Worm (Caenorhabditis elegans) whole organism, young adult: ENCODE results near the gene M02F4.2.

ENCODE experiments used
- F52B5.7 ChIP-seq: sonication (generic microtip); optimal IDR thresholded peaks from 2 replicates; lab custom pipeline; 2016; ENCODE audit warnings: mild to moderate bottlenecking, missing genetic modification characterization, missing compliant biosample characterization
- ceh-58 ChIP-seq: fragments of 200-800 bp; sonication (Bioruptor generic); IDR thresholded peaks from 2 replicates; pipeline ENCODE4 v1.3.6; 2022; ENCODE audit warnings: missing genetic modification characterization, missing compliant biosample characterization
- ceh-91 ChIP-seq: fragments of 200-800 bp; sonication (Bioruptor generic); IDR thresholded peaks from 2 replicates; pipeline ENCODE4 v1.3.6; 2022; ENCODE audit warnings: missing genetic modification reagents, missing genetic modification characterization, missing compliant biosample characterization
- efl-1 ChIP-seq: fragments of 150-350 bp; optimal IDR thresholded peaks from 2 replicates; lab custom pipeline; 2014; ENCODE audit warnings: missing biosample characterization, missing genetic modification reagents, missing genetic modification characterization
- egl-44 ChIP-seq: fragments of 200-800 bp; sonication (Bioruptor generic); IDR thresholded peaks from 2 replicates; pipeline ENCODE4 v1.3.6; 2022; ENCODE audit warnings: missing genetic modification reagents, missing genetic modification characterization, missing compliant biosample characterization
- gei-17 ChIP-seq: fragments of 200-800 bp; sonication (Bioruptor generic); optimal IDR thresholded peaks from 2 replicates; lab custom pipeline; 2018; ENCODE audit warnings: mild to moderate bottlenecking, missing genetic modification characterization, missing compliant biosample characterization
- lin-26 ChIP-seq: fragments of 200-800 bp; sonication (Bioruptor generic); IDR thresholded peaks from 2 replicates; pipeline ENCODE4 v1.3.6; 2022; ENCODE audit warnings: missing genetic modification reagents, missing genetic modification characterization, missing compliant biosample characterization
- madf-8 ChIP-seq: fragments of 200-800 bp; sonication (Bioruptor generic); conservative IDR thresholded peaks from 2 replicates; pipeline ENCODE4 v1.3.6; 2022; ENCODE audit warnings: missing genetic modification reagents, missing genetic modification characterization, missing compliant biosample characterization
- repo-1 ChIP-seq: sonication (generic microtip); optimal IDR thresholded peaks from 2 replicates; lab custom pipeline; 2017; ENCODE audit warnings: mild to moderate bottlenecking, missing genetic modification characterization, missing compliant biosample characterization
- snpc-4 ChIP-seq, 5 experiments: fragments of 150-350 bp in 1 of 5; sonication (generic microtip) in 4 of 5; optimal IDR thresholded peaks; 2 replicates each; lab custom pipeline; 2014 to 2018; ENCODE audit warnings: missing genetic modification characterization in 5 of 5, missing biosample characterization in 3 of 5, antibody characterized with exemption in 2 of 5, mild to moderate bottlenecking in 2 of 5, missing compliant biosample characterization in 2 of 5, missing genotype in 2 of 5, moderate library complexity in 2 of 5, missing genetic modification reagents in 1 of 5
- sptf-2 ChIP-seq: fragments of 200-800 bp; sonication (Bioruptor generic); optimal IDR thresholded peaks from 2 replicates; lab custom pipeline; 2018; ENCODE audit warnings: mild to moderate bottlenecking, missing genetic modification characterization, missing compliant biosample characterization
- unc-130 ChIP-seq: sonication (generic microtip); optimal IDR thresholded peaks from 2 replicates; lab custom pipeline; 2016; ENCODE audit warnings: missing genetic modification reagents, missing genetic modification characterization, missing compliant biosample characterization

DNA sequence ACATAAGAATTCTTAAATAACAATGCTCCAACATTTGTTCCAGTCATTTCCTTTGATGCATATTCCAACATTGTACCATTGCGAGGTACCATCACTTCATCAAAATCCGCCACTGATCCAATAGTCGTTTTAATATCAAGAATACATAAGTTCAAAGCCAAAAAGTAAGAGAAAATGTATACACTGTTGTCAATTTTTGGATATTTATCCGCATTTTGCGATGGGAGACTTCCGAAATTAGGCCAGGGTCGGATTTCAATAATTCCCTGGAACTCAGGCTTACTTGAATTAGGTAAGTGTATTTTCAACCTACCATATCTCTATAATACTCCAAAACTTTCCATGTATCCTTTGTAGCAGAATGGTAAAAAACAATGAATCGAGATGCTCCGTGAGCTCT, at the start of gene M02F4.2:
- TF ChIP-seq efl-1 (GFP tag; lab: Kevin White, UChicago) (no peak), unc-130 (GFP tag; lab: Kevin White, UChicago) (no peak), lin-26 (GFP tag; lab: Robert Waterston, UW) (no peak), snpc-4 (GFP tag; optimal IDR thresholded peaks at IDR 0.05; lab: Kevin White, UChicago) (no peak), snpc-4 (tag; optimal IDR thresholded peaks at IDR 0.05; lab: Kevin White, UChicago) (no peak), sptf-2 (GFP tag; lab: Kevin White, UChicago) (no peak), ceh-58 (GFP tag; lab: Robert Waterston, UW) (no peak), repo-1 (no peak), egl-44 (GFP tag; lab: Robert Waterston, UW) (no peak), F52B5.7 (tag; lab: Kevin White, UChicago) (no peak), gei-17 (GFP tag; lab: Kevin White, UChicago) (no peak), madf-8 (GFP tag; lab: Robert Waterston, UW) (no peak), ceh-91 (GFP tag; lab: Robert Waterston, UW) (no peak)
